Fruit fly (Drosophila melanogaster): ENCODE data around the gene Efa6.

Efa6 gene

dm6 chr3R:22635684-22636566 is 48.4 kb downstream of the Efa6 start:
- TF ChIP-seq ttk (optimal IDR thresholded peaks at IDR 0.05) = no peak
- TF ChIP-seq Myc (optimal IDR thresholded peaks at IDR 0.05) = no peak
- no peak for TF ChIP-seq h (optimal IDR thresholded peaks at IDR 0.05)
- no peak for TF ChIP-seq Sin3A (optimal IDR thresholded peaks at IDR 0.05)
- TF ChIP-seq insv (optimal IDR thresholded peaks at IDR 0.05) = no peak
- no peak for TF ChIP-seq psq (optimal IDR thresholded peaks at IDR 0.05)

DNA sequence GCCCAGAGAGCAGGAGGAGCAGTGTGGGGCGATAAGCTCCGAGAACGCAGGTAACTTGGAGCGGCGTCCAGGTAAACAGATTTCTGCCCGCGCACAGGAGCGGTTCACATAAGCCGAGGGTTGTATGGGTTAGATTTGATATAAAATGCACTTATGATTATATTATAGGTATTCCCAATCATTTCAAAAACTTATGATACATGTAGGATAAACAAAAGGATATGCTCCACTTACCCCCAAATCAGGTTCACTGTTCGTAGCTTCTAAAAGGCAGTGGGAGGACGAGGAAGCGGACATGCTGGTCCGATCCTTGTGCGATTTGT is 49.0 kb downstream of the Efa6 start:
- TF ChIP-seq h (optimal IDR thresholded peaks at IDR 0.05) (no peak), Myc (optimal IDR thresholded peaks at IDR 0.05) (no peak), psq (optimal IDR thresholded peaks at IDR 0.05) (no peak), ttk (optimal IDR thresholded peaks at IDR 0.05) (no peak), insv (optimal IDR thresholded peaks at IDR 0.05) (no peak), Sin3A (optimal IDR thresholded peaks at IDR 0.05) (no peak)

dm6 chr3R:22638604-22639238 is 51.2 kb downstream of the Efa6 start:
- TF ChIP-seq h (optimal IDR thresholded peaks at IDR 0.05) (no peak), psq (optimal IDR thresholded peaks at IDR 0.05) (no peak)

dm6 chr3R:22639239-22639858 is 51.8 kb downstream of the Efa6 start, which contains the start of the genes loco and wake:
TSS of gene loco (minus strand) at chr3R:22639387.
TSS of gene wake (plus strand) at chr3R:22639808.
- no peak for TF ChIP-seq h (optimal IDR thresholded peaks at IDR 0.05)
- TF ChIP-seq psq (optimal IDR thresholded peaks at IDR 0.05) = no peak
- TF ChIP-seq Sin3A (optimal IDR thresholded peaks at IDR 0.05) = no peak

DNA sequence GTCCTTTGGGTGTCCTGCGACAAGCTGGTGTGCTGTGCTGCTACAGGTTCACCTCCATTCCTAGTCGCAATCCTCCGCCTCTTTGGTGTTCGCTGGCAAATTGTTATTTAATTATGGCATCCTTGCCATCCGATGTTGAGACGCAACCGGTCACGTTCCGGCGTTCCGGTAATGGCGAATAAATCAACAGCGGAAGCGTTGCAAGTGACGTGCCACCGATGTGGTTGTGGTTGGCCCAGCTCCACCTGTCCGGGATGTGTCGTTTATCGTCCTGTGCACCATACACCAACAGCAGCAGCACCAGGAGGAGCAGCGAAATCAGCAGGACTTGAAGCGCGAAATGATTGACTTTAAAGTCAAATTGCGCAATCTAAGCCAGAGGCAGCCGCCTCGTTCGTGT is 62.3 kb downstream of the Efa6 start:
- no peak for TF ChIP-seq Myc (optimal IDR thresholded peaks at IDR 0.05)
- TF ChIP-seq Sin3A (optimal IDR thresholded peaks at IDR 0.05) = no peak
- TF ChIP-seq ttk (optimal IDR thresholded peaks at IDR 0.05) = no peak
- no peak for TF ChIP-seq h (optimal IDR thresholded peaks at IDR 0.05)
- no peak for TF ChIP-seq insv (optimal IDR thresholded peaks at IDR 0.05)
- no peak for TF ChIP-seq psq (optimal IDR thresholded peaks at IDR 0.05)

Data from Kc167 (cell line).